Fruit fly (Drosophila melanogaster) whole organism, pupa: ENCODE results near the gene Zip71B.

Experiments
- CG14655 ChIP-seq: fragments of 200-800 bp; sonication (Bioruptor generic); optimal IDR thresholded peaks from 3 replicates; lab custom pipeline; 2017; ENCODE audit warnings: mild to moderate bottlenecking, missing biosample characterization, missing genetic modification reagents, missing genetic modification characterization
- gl ChIP-seq: fragments of 200-800 bp; sonication (Bioruptor generic); optimal IDR thresholded peaks from 2 replicates; lab custom pipeline; 2018; ENCODE audit warnings: missing biosample characterization, mild to moderate bottlenecking, missing genetic modification characterization

dm6 chr3L:14964862-14965261, 27.2 kb upstream of the Zip71B start:
- TF ChIP-seq CG14655 (GFP tag; lab: Kevin White, UChicago), result no peak
- no peak for TF ChIP-seq gl (tag; lab: Kevin White, UChicago)
